Worm (Caenorhabditis elegans): Measurements from ENCODE around the gene F21D5.3.

ce11 chrIV:8730469-8730868 is at the start of gene F21D5.3:
- TF ChIP-seq scrt-1 (GFP tag; IDR thresholded peaks at IDR 0.05) (no peak), ama-1 (optimal IDR thresholded peaks at IDR 0.05) (no peak), tbx-11 (GFP tag; IDR thresholded peaks at IDR 0.05) (no peak), hmbx-1 (tag; optimal IDR thresholded peaks at IDR 0.05) (no peak), flt-1 (GFP tag; IDR thresholded peaks at IDR 0.05) (no peak)

All from whole organism, early embryonic.